Fruit fly (Drosophila melanogaster): ENCODE measurements around the gene CG16985.

DNA sequence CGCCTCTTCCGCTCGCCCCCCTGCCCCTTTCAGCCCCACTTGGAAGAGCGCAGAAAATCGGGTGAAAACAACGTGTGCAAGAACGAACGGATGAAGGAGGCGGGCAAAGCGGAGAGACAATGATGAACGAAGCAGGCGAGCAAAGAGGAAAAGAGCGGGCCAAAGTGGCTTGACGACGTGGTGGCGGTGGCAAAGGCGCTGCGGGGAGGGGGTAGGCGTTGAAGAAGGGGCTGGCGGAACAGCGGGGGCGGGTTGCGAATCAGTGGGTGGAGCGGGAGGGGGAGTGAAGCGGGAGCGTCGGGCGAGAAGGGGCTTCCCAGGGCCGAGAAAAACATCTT lies 33.6 kb downstream of the CG16985 start:
- no peak for TF ChIP-seq CG12605 (GFP tag; IDR thresholded peaks at IDR 0.05)
- TF ChIP-seq CG8301 (tag; optimal IDR thresholded peaks at IDR 0.05) = no peak

All from whole organism, pupa.